Worm (Caenorhabditis elegans): ENCODE data around the gene Y73B6BL.14.

Y73B6BL.14 gene

DNA sequence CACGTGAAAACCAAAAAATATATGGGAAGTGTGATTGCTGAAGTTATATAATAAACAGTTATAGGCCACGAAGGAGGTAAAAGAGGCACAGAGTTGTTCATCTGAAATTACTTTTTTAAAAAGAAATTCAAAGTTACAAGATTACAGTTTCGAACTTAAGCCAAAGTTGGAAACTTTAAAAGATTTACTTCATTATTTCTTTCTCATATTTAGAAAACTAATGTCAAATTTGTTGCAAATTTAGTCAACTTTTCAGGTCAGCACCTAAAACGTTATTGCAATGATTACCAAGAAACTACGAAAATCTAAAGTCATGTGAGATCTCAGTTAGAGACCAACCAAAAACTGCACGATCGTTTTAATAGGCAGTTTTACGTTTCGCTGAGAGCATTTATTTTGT lies 39.1 kb downstream of the Y73B6BL.14 start, which contains the start of gene srv-25:
srv-25 (minus strand) TSS at position 101 of the 400 bp plus-strand sequence.
- no peak for TF ChIP-seq Y55F3AM.14 (GFP tag; optimal IDR thresholded peaks at IDR 0.05)
- TF ChIP-seq lin-13 (GFP tag; optimal IDR thresholded peaks at IDR 0.05): no peak
- TF ChIP-seq unc-39 (tag; optimal IDR thresholded peaks at IDR 0.05): no peak
- TF ChIP-seq nhr-6 (tag; optimal IDR thresholded peaks at IDR 0.05): no peak
- TF ChIP-seq nhr-10 (tag; optimal IDR thresholded peaks at IDR 0.05): no peak
- no peak for TF ChIP-seq gmeb-1 (tag; optimal IDR thresholded peaks at IDR 0.05)
- TF ChIP-seq snpc-4 (tag; optimal IDR thresholded peaks at IDR 0.05): no peak
- no peak for TF ChIP-seq zag-1 (tag; optimal IDR thresholded peaks at IDR 0.05)

DNA sequence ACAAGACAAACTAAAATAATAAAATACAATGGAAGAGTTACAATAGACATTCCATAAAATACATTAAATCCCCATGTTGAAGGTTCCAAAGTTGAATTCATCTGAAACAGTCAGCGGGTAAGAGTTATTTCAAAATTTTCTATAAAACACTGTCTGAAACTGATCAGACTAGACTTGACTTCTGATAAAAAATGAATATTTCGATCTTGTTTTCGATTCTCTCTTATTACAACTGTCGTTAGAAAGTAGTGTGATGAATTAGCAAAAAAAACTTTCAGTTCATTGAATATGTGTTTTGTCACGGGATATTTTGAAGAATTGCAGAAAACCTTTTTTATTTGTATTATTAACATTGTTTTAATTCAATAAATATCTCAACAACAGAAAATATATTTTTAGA lies 41.0 kb downstream of the Y73B6BL.14 start, which contains the start of gene srv-26:
srv-26 (minus strand) TSS at position 101 of the 400 bp plus-strand sequence.
- TF ChIP-seq lin-39 (tag; optimal IDR thresholded peaks at IDR 0.05) (no peak), fos-1 (tag; optimal IDR thresholded peaks at IDR 0.05) (no peak), skn-1 (tag; optimal IDR thresholded peaks at IDR 0.05) (no peak), mab-5 (tag; optimal IDR thresholded peaks at IDR 0.05) (no peak), elt-3 (tag; optimal IDR thresholded peaks at IDR 0.05) (no peak), Y55F3AM.14 (GFP tag; optimal IDR thresholded peaks at IDR 0.05) (no peak), aly-2 (tag; optimal IDR thresholded peaks at IDR 0.05) (no peak), nhr-21 (tag; optimal IDR thresholded peaks at IDR 0.05) (no peak), ztf-11 (tag; optimal IDR thresholded peaks at IDR 0.05) (no peak), ceh-16 (tag; optimal IDR thresholded peaks at IDR 0.05) (no peak)

DNA sequence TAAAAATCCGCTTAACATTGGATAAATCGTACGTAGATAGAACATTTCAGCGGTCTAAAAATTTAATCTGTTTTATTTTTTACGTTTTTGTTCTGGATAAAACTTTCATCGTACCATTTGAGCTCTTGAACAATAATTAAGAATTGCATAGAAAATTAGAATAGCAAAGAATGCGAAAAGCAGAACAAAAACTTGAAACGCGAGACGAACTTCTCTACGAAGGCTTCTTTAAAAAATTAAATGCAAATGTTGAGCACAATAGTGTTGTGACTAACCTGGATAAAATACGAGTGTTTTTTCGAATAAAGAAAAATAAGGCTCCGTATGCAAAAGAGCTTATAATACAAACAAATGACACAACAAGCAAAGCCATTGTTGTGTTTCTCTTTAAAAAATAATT lies 43.3 kb downstream of the Y73B6BL.14 start:
- TF ChIP-seq nhr-21 (tag; optimal IDR thresholded peaks at IDR 0.05) (no peak), nhr-11 (tag; optimal IDR thresholded peaks at IDR 0.05) (no peak), elt-1 (tag; optimal IDR thresholded peaks at IDR 0.05) (no peak), nhr-129 (tag; optimal IDR thresholded peaks at IDR 0.05) (no peak), ztf-1 (GFP tag; conservative IDR thresholded peaks at IDR 0.05) (no peak), nhr-77 (tag; optimal IDR thresholded peaks at IDR 0.05) (no peak), sma-3 (GFP tag; optimal IDR thresholded peaks at IDR 0.05) (no peak), crh-2 (tag; optimal IDR thresholded peaks at IDR 0.05) (no peak), alr-1 (tag; optimal IDR thresholded peaks at IDR 0.05) (no peak), ama-1 (optimal IDR thresholded peaks at IDR 0.05) (no peak), nhr-10 (tag; optimal IDR thresholded peaks at IDR 0.05) (no peak)

DNA sequence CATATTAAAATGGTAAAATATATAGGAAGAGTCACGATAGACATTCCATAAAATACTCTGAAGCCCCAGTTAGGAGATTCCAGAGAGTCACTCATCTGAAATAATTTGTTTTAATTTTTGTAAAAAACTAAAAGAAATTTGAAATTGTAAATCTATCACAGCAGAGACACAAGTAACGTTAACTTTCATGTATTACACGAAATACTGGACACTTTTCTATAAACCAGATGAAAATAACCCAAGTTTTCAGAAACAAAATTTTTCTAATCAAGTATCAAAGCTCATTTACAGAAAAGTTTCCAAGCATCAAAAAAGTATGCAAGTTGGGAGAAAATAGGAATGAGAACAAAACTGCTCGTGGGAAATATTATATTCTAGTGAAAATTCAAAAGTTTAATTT lies 44.5 kb downstream of the Y73B6BL.14 start, which contains the start of gene srv-27:
srv-27 (minus strand) TSS at position 101 of the 400 bp plus-strand sequence.
- no peak for TF ChIP-seq nhr-10 (tag; optimal IDR thresholded peaks at IDR 0.05)
- TF ChIP-seq unc-62 (GFP tag; optimal IDR thresholded peaks at IDR 0.05): no peak

DNA sequence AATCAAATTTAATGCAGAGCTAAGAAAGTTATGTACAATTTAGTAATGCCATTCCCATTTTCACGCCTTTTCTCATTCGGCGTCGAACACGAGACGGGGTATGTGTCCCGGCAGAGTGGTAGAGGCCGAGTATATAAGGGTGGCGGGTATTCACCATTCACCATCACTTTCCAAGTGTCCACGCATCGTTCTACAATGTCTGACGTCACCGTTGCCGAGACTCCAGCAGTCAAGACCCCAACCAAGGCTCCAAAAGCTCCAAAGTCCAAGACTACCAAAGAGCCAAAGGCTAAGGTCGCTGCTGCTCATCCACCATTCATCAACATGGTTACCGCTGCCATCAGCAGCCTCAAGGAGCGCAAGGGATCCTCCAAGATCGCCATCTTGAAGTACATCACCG lies 48.7 kb downstream of the Y73B6BL.14 start, which contains the start of gene hil-2:
hil-2 (plus strand) TSS at position 160 of the 400 bp plus-strand sequence.
- TF ChIP-seq R02D3.7 (tag; optimal IDR thresholded peaks at IDR 0.05) (no peak), unc-55 (GFP tag; optimal IDR thresholded peaks at IDR 0.05) (peak; percentile 21), mbf-1 (tag; optimal IDR thresholded peaks at IDR 0.05) (no peak)
